Fruit fly (Drosophila melanogaster) whole organism, wandering third instar larva: Measurements from ENCODE around the gene CG18262.

ENCODE experiments used
- Abd-B ChIP-seq: fragments of >200 bp; optimal IDR thresholded peaks from 2 replicates; lab custom pipeline; 2017; ENCODE audit warnings: missing biosample characterization, missing genetic modification characterization
- GATAd ChIP-seq: sonication (Bioruptor generic); optimal IDR thresholded peaks from 2 replicates; lab custom pipeline; 2016; ENCODE audit warnings: missing biosample characterization, missing genetic modification characterization
- Hr78 ChIP-seq: fragments of >200 bp; optimal IDR thresholded peaks from 2 replicates; lab custom pipeline; 2017; ENCODE audit warnings: missing biosample characterization, missing genetic modification characterization
- Mio ChIP-seq: sonication (Bioruptor generic); optimal IDR thresholded peaks from 2 replicates; lab custom pipeline; 2016; ENCODE audit warnings: missing biosample characterization, missing genetic modification characterization
- dsf ChIP-seq: sonication (Bioruptor generic); optimal IDR thresholded peaks from 2 replicates; lab custom pipeline; 2016; ENCODE audit warnings: missing biosample characterization, missing genetic modification characterization, borderline replicate concordance
- psq ChIP-seq: fragments of 200-800 bp; sonication (Bioruptor generic); optimal IDR thresholded peaks from 3 replicates; lab custom pipeline; 2017; ENCODE audit warnings: missing biosample characterization, mild to moderate bottlenecking, missing genetic modification characterization, moderate library complexity
- usp ChIP-seq: fragments of >200 bp; optimal IDR thresholded peaks from 2 replicates; lab custom pipeline; 2017; ENCODE audit warnings: missing biosample characterization, missing genetic modification characterization

DNA sequence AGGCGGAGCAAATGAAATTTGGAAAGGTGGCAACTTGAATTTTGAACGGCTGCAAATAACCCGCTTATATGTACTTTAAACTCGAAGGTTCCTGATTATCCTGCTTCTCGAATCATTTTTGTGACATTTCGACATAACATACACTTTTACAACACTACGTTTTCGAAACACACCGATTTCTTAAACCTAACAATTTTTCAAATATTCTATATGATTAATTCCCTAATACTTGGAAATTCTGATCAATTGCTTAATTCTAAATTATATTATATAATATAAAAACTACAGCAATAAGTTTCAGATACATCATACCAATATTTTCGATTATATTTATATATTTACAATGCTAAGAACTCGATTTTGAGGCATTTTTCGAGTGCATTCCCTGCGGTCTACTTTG lies 9.9 kb downstream of the CG18262 start, which contains the start of gene CG10761:
- TF ChIP-seq psq (GFP tag; lab: Kevin White, UChicago) (no peak), Abd-B (no peak), Mio (GFP tag; lab: Kevin White, UChicago) (no peak), usp (GFP tag; lab: Kevin White, UChicago) (no peak), GATAd (GFP tag; lab: Kevin White, UChicago) (no peak), dsf (GFP tag; lab: Kevin White, UChicago) (no peak), Hr78 (GFP tag; lab: Kevin White, UChicago) (no peak)
